Worm (Caenorhabditis elegans): ENCODE results near the gene wdr-5.1.
A peak's percentile ranks its signal among the peaks of the same experiment; 100 is the strongest.

Gene wdr-5.1

DNA sequence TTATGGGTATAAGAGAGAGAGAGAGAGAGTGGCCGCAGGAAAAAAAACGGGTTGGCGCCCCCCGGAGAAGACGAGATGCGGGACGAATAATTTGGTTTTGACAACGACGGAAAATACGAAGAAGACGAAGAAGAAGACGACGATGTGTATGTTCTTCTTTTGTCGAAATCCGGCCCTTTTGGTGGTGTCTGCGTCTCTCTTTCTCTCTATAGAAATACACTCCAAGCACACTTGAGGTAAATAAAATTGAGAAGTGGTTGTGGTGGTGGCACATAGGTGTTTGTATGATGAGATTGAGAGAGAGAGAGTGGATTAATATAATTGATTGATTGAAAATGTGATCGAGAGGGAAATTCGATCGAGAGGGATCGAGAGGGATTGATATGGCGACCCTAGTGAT is 32.2 kb upstream of the wdr-5.1 start (continued):
- TF ChIP-seq nhr-111 (GFP tag; optimal IDR thresholded peaks at IDR 0.05) (no peak), nhr-48 (tag; optimal IDR thresholded peaks at IDR 0.05) (no peak), ctbp-1 (GFP tag; IDR thresholded peaks at IDR 0.05) (no peak), egl-43 (GFP tag; IDR thresholded peaks at IDR 0.05) (no peak), fkh-10 (GFP tag; optimal IDR thresholded peaks at IDR 0.05) (peak; percentile 41), nhr-237 (tag; optimal IDR thresholded peaks at IDR 0.05) (no peak), fos-1 (tag; optimal IDR thresholded peaks at IDR 0.05) (no peak), spr-3 (GFP tag; optimal IDR thresholded peaks at IDR 0.05) (no peak), lim-7 (GFP tag; IDR thresholded peaks at IDR 0.05) (no peak), zip-2 (tag; optimal IDR thresholded peaks at IDR 0.05) (no peak), lsy-2 (tag; optimal IDR thresholded peaks at IDR 0.05) (peak in 1 of 2 experiments; percentile 37), rbr-2 (tag; optimal IDR thresholded peaks at IDR 0.05) (peak; percentile 40), hlh-30 (tag; optimal IDR thresholded peaks at IDR 0.05; ENCODE audit: insufficient read depth) (peak; percentile 9), dmd-6 (GFP tag; IDR thresholded peaks at IDR 0.05) (0 out of 2 replicates have a peak, but pooled peaks have one; percentile 7), attf-4 (tag; optimal IDR thresholded peaks at IDR 0.05) (no peak), Y75B8A.6 (GFP tag; IDR thresholded peaks at IDR 0.05) (no peak), F10B5.3 (tag; optimal IDR thresholded peaks at IDR 0.05) (no peak), daf-16 (GFP tag; optimal IDR thresholded peaks at IDR 0.05) (no peak), daf-16 (tag; optimal IDR thresholded peaks at IDR 0.05) (no peak), T20F7.1 (GFP tag; optimal IDR thresholded peaks at IDR 0.05) (no peak)

DNA sequence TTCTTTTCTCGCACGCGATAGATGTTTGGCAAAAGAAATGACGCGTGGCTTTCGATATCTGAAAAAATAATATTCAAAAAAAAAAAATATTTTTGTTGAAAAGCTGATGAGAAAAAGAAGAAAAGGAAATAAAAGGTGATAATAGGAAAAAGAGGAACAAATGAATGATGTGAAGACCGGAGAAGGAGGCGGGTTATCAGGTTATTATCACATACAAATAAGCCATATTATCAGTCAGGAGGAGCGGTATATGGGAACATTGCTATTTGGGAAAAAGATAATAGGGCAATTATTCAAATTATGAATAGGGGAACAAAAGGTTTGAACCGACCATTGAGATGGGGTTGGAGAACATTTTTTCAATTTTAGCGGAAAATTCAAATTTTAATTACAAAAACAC is 30.9 kb upstream of the wdr-5.1 start:
- TF ChIP-seq dpl-1 (GFP tag; optimal IDR thresholded peaks at IDR 0.05) (no peak), lin-39 (tag; optimal IDR thresholded peaks at IDR 0.05) (no peak), gei-8 (GFP tag; optimal IDR thresholded peaks at IDR 0.05) (no peak), nhr-76 (tag; optimal IDR thresholded peaks at IDR 0.05) (no peak), egl-43 (GFP tag; IDR thresholded peaks at IDR 0.05) (no peak), T26A8.4 (GFP tag; IDR thresholded peaks at IDR 0.05) (no peak), zip-11 (GFP tag; IDR thresholded peaks at IDR 0.05) (no peak), nhr-28 (tag; optimal IDR thresholded peaks at IDR 0.05) (no peak), hif-1 (tag; optimal IDR thresholded peaks at IDR 0.05) (no peak), daf-16 (GFP tag; optimal IDR thresholded peaks at IDR 0.05) (no peak), daf-16 (tag; optimal IDR thresholded peaks at IDR 0.05) (no peak), D1046.2 (GFP tag; IDR thresholded peaks at IDR 0.05) (no peak), ceh-28 (tag; optimal IDR thresholded peaks at IDR 0.05) (no peak)

- TF ChIP-seq rbr-2 (tag; optimal IDR thresholded peaks at IDR 0.05) = no peak
- no peak for TF ChIP-seq duxl-1 (tag; optimal IDR thresholded peaks at IDR 0.05; ENCODE audit: poor library complexity)
- no peak for TF ChIP-seq F26F4.8 (GFP tag; conservative IDR thresholded peaks at IDR 0.05)
- no peak for TF ChIP-seq lsy-2 (tag; optimal IDR thresholded peaks at IDR 0.05)
- TF ChIP-seq fos-1 (tag; optimal IDR thresholded peaks at IDR 0.05) = no peak
- no peak for TF ChIP-seq vab-7 (GFP tag; IDR thresholded peaks at IDR 0.05)
- no peak for TF ChIP-seq nhr-111 (GFP tag; optimal IDR thresholded peaks at IDR 0.05)
- TF ChIP-seq F10B5.3 (tag; optimal IDR thresholded peaks at IDR 0.05) = no peak
- no peak for TF ChIP-seq madf-9 (GFP tag; conservative IDR thresholded peaks at IDR 0.05)
- no peak for TF ChIP-seq lir-3 (tag; optimal IDR thresholded peaks at IDR 0.05)
- no peak for TF ChIP-seq lin-13 (GFP tag; optimal IDR thresholded peaks at IDR 0.05)
- no peak for TF ChIP-seq zfp-2 (tag; optimal IDR thresholded peaks at IDR 0.05)
- no peak for TF ChIP-seq aha-1 (tag)
- no peak for TF ChIP-seq unc-130 (GFP tag; optimal IDR thresholded peaks at IDR 0.05)
Measured at ce11 chrIII:3675480-3675879, 29.6 kb upstream of the wdr-5.1 start.
